Worm (Caenorhabditis elegans): ENCODE data around the gene ZC239.17.
"Not testable (repeated sequence)": the region's sequence is repeated elsewhere in the genome, so short reads cannot be mapped to it uniquely, and the experiment has no call there.

DNA sequence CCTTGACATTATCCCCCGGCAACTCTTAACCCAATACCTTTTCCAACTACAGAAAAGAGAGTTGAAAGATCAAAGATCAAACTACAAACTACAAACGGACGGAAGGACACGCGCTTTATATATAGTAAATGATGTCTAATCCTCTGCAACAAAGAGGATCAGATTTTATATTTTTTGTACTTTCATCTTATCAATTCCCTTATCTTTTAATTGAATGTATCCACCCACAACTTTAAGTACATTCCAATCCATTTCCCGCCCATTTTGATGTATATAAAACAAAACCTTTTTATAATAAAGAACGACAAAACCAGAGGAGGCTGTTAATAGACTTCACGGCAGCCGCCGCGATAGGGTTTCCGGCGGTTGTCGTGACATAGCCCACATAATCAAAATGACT lies 48.0 kb downstream of the ZC239.17 start, which contains the start of gene sri-40:
- not testable (repeated sequence) for TF ChIP-seq med-1 (GFP tag; optimal IDR thresholded peaks at IDR 0.05; ENCODE audit: insufficient read depth); klf-2 (GFP tag; conservative IDR thresholded peaks at IDR 0.05); T22C8.4 (GFP tag; IDR thresholded peaks at IDR 0.05); flt-1 (GFP tag; IDR thresholded peaks at IDR 0.05); ztf-29 (GFP tag; IDR thresholded peaks at IDR 0.05); ref-1 (GFP tag; conservative IDR thresholded peaks at IDR 0.05)
